Fruit fly (Drosophila melanogaster) whole organism, larva: ENCODE measurements around the gene CG42465.

Experiments used
- noc ChIP-seq: fragments of 200-800 bp; sonication (Bioruptor generic); optimal IDR thresholded peaks from 3 replicates; lab custom pipeline; 2019; ENCODE audit warnings: missing biosample characterization, mild to moderate bottlenecking, missing genetic modification characterization, moderate library complexity

The CG42465 gene

dm6 chr2L:3699895-3700294, at the start of gene CG42465:
CG42465 (plus strand) TSS chr2L:3700195.
- no peak for TF ChIP-seq noc (tag; lab: Kevin White, UChicago)

DNA sequence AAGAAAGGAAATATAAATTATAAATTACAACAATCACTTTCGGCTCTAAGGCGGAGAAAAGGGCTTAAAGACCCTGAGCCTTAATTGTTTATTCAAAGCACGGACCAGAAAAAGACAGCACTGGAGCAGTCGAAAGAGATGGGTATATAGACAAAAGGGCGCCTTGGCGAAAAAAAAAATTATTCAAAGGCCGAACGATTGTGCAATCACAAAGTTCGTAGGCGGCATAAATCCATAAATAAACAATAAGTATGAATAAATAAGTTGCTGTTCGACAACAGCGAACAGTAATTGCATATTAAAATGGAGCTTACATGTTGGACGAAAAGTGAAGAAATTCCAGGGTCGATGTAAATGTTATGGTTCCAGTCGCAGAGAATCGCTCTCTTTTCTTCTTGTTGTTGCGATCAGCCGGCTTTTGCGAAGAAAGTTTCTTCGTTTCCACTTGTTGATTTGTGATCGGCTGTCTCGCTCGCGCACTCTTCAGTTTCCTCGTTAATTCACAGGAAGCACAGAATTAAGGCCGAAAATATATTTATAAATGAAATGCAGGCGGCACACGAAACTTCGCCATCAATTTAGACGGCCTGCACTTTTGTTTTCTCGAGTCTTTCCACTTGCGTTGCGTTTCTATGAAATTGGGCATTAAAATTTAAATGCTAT, 44.9 kb upstream of the CG42465 start:
- no peak for TF ChIP-seq noc (tag; lab: Kevin White, UChicago)

DNA sequence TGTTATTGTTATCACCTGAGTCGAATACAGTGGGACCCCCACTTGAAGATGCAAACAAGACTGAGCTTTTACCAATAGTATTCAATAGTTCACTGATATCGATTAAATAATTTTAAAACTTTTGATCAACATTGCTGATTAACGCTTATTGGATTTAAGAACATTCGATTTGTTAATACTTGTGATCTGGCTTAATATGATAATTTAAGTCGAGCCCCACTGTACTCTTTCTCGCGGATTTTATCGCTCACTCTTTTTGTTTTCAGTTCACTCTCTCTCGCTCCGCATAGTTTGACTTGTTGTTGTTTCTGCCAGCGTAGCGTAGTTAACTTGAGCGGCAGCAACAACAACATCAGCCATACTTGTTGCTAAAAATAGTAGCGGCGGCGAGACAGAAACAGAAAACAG, 44.3 kb upstream of the CG42465 start:
- TF ChIP-seq noc (tag; lab: Kevin White, UChicago) = peak; percentile 100

DNA sequence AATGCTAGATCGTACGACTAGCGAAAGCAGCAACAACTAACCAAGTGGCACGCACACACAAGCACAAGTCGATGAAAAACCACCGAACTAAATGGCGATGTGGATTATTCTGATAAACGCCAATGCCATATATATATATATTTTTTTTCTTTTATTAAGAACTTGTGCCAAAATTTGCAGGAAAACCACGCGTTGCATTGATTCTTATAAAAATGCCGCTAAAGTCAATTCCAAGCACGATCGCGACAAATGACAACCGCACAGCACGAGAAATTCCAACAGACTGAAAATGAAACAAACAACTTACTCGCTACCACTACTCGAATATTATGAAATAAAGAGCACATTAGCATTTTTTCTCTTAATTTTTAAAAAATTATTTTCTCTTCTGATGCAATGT, 43.3 kb upstream of the CG42465 start, which contains the start of gene for:
Gene for, minus strand, starts transcription at position 287 of the 400 bp plus-strand sequence.
- TF ChIP-seq noc (tag; lab: Kevin White, UChicago) = no peak

DNA sequence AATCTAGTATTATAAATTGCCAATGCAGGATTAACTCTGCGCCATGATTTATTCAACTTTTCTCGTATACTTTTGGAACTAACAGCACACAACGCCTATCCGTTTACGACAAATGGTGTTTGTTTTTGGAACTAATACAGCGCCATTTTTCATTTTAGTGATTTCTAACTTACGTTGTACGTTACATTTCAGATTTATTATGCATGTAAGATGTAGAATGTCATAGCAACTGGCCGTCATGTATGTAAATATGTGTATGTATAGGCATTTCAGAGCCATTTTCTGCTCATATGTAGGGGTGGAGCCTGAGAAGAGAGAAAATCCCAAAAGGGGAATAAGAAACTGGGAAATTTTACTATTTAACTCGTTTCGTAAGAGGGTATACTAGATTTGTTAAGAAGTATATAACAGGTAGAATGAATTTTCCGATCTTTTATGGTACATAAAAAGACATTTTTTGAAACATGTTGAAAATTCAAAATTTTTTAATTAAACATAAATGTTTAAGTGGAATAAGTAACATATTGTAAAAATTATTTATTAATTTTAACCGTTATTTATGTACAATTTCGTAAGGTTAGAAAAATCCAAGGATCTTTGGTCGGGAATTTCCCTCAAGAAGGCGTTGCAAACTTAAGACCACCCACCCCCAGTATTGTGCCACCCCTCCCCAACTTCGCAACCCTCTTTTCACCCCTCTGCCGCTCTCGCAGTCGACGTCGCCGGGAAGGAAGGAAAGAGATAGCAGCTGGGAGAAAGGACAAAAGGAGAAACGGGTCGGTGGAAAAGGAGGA, 42.4 kb upstream of the CG42465 start:
- TF ChIP-seq noc (tag; lab: Kevin White, UChicago) = no peak

DNA sequence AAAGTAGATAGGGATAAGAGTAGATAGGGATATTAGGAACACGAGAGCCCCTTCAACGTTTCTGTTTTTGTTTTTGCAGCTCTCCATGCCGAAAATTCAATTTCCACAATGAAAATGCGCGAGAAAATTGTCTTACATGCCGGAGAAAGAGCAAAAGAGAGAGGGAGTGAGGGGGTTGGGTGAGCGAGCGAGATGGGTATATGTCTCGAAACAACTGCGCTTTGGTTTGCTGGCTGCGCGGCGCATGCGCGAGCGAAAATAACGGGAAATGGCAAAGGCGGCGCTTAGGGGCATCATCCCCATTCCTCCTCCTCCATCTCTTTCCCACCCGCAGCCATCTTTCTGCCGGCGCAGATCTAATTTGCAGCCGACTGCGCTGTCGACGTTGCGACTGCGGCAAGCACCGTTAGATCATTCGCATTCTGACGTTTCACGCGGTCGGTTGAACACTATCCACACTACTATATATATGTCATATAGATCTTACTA, 37.6 kb upstream of the CG42465 start, which contains the start of gene Drgx:
Gene Drgx, plus strand, starts transcription at position 439 of the 489 bp plus-strand sequence.
- no peak for TF ChIP-seq noc (tag; lab: Kevin White, UChicago)

dm6 chr2L:3668451-3668850, 31.5 kb upstream of the CG42465 start, which contains the start of gene Sfp24Ba:
Sfp24Ba (minus strand) TSS chr2L:3668551.
- TF ChIP-seq noc (tag; lab: Kevin White, UChicago) = no peak

dm6 chr2L:3669034-3669433, 31.0 kb upstream of the CG42465 start, which contains the start of gene Sfp24Bd:
Sfp24Bd (minus strand) TSS chr2L:3669134.
- TF ChIP-seq noc (tag; lab: Kevin White, UChicago) = no peak

dm6 chr2L:3669675-3670074, 30.3 kb upstream of the CG42465 start, which contains the start of gene Sfp24Bb:
Sfp24Bb (minus strand) TSS chr2L:3669775.
- TF ChIP-seq noc (tag; lab: Kevin White, UChicago) = no peak

- TF ChIP-seq noc (tag; lab: Kevin White, UChicago) = no peak
Observed at dm6 chr2L:3670481-3670880, 29.5 kb upstream of the CG42465 start, which contains the start of gene Sfp24Bc. Sfp24Bc (minus strand) TSS chr2L:3670581.

DNA sequence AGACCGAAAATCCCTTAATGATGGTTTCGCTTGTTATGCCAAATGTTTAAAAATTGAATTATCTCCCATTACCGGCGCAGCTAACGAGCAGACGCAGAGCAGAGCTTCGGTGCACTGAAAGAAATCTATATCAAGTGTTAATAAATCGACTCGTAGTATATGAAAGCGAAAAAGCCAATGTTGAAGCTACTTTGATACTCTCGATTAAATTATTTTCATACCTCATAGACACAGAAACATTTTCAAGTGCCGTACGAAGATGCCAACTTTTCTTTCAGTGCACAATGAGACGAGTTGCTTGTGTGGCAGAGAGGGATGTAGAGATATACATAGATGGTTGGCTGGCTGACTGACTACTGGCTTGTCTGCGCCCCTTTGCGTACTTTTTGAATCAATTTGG, 24.2 kb upstream of the CG42465 start:
- no peak for TF ChIP-seq noc (tag; lab: Kevin White, UChicago)

DNA sequence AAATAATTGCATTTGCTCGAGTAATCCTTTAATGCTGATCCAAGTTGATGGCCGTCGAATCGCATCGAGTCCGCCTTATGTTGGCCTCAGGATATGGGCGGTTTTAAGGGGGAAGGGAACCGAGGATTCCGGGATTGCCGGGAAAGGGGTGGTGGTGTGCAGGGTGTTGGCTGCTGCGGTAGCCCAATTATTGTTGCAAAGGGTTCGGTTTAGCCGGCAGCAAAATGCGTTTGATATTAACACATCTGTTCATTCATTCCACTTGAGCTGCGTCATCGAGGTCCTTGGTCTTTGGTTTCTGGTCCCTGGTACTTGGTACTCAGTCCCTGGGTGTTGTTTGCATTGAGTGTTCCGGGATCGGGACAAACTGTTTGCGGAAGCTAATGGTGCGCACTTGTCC, 18.7 kb upstream of the CG42465 start:
- TF ChIP-seq noc (tag; lab: Kevin White, UChicago) = no peak

DNA sequence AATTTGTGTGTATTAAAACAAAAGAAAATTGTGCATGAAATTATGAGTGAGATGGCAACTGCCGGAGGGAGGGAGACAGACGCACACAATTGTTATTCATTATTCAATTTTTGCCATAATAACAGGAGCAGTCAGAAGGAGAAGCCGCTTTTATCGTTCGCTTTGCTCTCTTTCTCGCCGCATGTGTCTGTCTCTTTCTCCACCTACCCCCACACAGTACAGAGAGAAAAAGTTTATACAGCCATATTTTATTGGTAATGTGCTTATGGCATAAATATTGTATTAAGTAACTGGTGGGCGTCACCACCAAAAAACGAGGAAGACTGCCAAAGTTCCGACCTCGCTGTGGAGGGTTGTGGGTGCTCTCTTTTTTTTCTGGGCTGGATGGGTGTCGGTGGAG, 17.5 kb upstream of the CG42465 start:
- no peak for TF ChIP-seq noc (tag; lab: Kevin White, UChicago)

dm6 chr2L:3685139-3685851, 14.7 kb upstream of the CG42465 start:
- TF ChIP-seq noc (tag; lab: Kevin White, UChicago) = no peak

- TF ChIP-seq noc (tag; lab: Kevin White, UChicago) = no peak
Observed at dm6 chr2L:3692466-3692865, 7.5 kb upstream of the CG42465 start, which contains the start of gene CG16704. CG16704 (minus strand) TSS chr2L:3692587.
